Worm (Caenorhabditis elegans): ENCODE results near the gene F19G12.8.

ce11 chrX:1383546-1383945, 33.6 kb upstream of the F19G12.8 start:
- no peak for TF ChIP-seq nfya-1 (tag; optimal IDR thresholded peaks at IDR 0.05)
- TF ChIP-seq nhr-11 (tag; optimal IDR thresholded peaks at IDR 0.05), result no peak
- TF ChIP-seq hlh-13 (GFP tag; optimal IDR thresholded peaks at IDR 0.05), result no peak
- no peak for TF ChIP-seq ceh-2 (tag; optimal IDR thresholded peaks at IDR 0.05)
- TF ChIP-seq fkh-10 (GFP tag; optimal IDR thresholded peaks at IDR 0.05), result no peak
- no peak for TF ChIP-seq T23F11.4 (GFP tag; optimal IDR thresholded peaks at IDR 0.05)
- no peak for TF ChIP-seq unc-42 (tag; optimal IDR thresholded peaks at IDR 0.05)
- no peak for TF ChIP-seq dmd-4 (tag; optimal IDR thresholded peaks at IDR 0.05; ENCODE audit: borderline replicate concordance)
- TF ChIP-seq ceh-6 (GFP tag; optimal IDR thresholded peaks at IDR 0.05), result no peak

All from whole organism, late embryonic.